Worm (Caenorhabditis elegans): ENCODE measurements around the gene F16H6.7.

Gene F16H6.7

DNA sequence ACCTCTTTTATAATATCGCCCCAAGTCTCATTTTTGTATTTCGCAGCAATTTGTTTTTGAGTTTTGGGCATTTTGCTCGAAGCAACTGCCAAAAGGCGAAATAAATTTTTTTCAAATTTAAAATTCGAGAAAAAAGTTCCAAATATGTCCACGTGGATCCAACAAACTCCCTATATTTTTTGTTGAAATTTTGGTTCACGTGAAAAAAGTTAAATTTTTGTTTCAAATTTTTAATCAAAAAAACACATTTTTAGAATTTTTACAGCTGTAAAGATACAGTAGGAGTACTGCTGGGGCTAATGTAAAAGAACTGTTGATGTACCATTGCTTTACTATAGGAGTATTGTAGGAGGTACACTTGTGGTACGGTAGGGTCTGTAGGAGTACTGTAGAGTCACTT lies 41.8 kb downstream of the F16H6.7 start, which contains the start of gene C14A6.6:
C14A6.6 (minus strand) TSS at position 101 of the 400 bp plus-strand sequence.
- no peak for TF ChIP-seq elt-1 (tag; optimal IDR thresholded peaks at IDR 0.05)
- no peak for TF ChIP-seq zag-1 (tag; optimal IDR thresholded peaks at IDR 0.05)
- no peak for TF ChIP-seq snpc-4 (tag; optimal IDR thresholded peaks at IDR 0.05)
- no peak for TF ChIP-seq ceh-82 (tag; optimal IDR thresholded peaks at IDR 0.05)
- TF ChIP-seq peb-1 (tag; optimal IDR thresholded peaks at IDR 0.05), result no peak
- TF ChIP-seq dmd-4 (tag; optimal IDR thresholded peaks at IDR 0.05), result no peak
- TF ChIP-seq unc-39 (tag; optimal IDR thresholded peaks at IDR 0.05), result no peak
- TF ChIP-seq C34F6.9 (tag; optimal IDR thresholded peaks at IDR 0.05), result no peak
- TF ChIP-seq blmp-1 (tag; optimal IDR thresholded peaks at IDR 0.05; ENCODE audit: insufficient read depth), result no peak
- TF ChIP-seq mbf-1 (tag; optimal IDR thresholded peaks at IDR 0.05), result no peak
- TF ChIP-seq nhr-12 (tag; optimal IDR thresholded peaks at IDR 0.05), result no peak

DNA sequence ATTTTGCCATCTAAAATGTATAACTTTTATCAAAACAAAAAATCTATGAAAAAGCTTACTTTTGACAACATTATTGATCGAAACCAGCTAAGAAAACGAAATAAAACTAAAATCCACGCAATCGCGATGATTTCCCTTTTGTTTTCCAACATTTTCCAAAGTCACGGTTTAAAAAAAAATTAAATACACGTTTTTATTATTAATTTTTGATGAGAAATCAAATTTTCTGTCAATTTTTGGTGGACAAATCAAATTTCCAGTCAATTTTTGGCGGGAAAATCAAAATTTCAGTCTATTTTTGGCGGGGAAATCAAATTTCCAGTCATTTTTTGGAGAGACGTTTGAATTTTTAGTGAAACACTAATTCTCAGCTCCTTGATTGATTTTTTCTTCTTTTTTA lies 44.2 kb downstream of the F16H6.7 start, which contains the start of gene C14A6.5:
C14A6.5 (minus strand) TSS at position 101 of the 400 bp plus-strand sequence.
- TF ChIP-seq lin-11 (tag; optimal IDR thresholded peaks at IDR 0.05) (no peak), ztf-4 (tag; optimal IDR thresholded peaks at IDR 0.05) (no peak), nhr-21 (tag; optimal IDR thresholded peaks at IDR 0.05) (no peak), ama-1 (optimal IDR thresholded peaks at IDR 0.05) (no peak), zag-1 (tag; optimal IDR thresholded peaks at IDR 0.05) (no peak), mbf-1 (tag; optimal IDR thresholded peaks at IDR 0.05) (no peak), alr-1 (tag; optimal IDR thresholded peaks at IDR 0.05) (no peak), peb-1 (tag; optimal IDR thresholded peaks at IDR 0.05) (no peak), nhr-11 (tag; optimal IDR thresholded peaks at IDR 0.05) (no peak), ceh-82 (tag; optimal IDR thresholded peaks at IDR 0.05) (no peak), unc-55 (GFP tag; optimal IDR thresholded peaks at IDR 0.05) (no peak), Y55F3AM.14 (GFP tag; optimal IDR thresholded peaks at IDR 0.05) (no peak), unc-62 (GFP tag; optimal IDR thresholded peaks at IDR 0.05) (no peak), skn-1 (tag; optimal IDR thresholded peaks at IDR 0.05) (no peak), lin-39 (tag; optimal IDR thresholded peaks at IDR 0.05) (no peak), ceh-16 (tag; optimal IDR thresholded peaks at IDR 0.05) (no peak), blmp-1 (tag; optimal IDR thresholded peaks at IDR 0.05; ENCODE audit: insufficient read depth) (no peak)

DNA sequence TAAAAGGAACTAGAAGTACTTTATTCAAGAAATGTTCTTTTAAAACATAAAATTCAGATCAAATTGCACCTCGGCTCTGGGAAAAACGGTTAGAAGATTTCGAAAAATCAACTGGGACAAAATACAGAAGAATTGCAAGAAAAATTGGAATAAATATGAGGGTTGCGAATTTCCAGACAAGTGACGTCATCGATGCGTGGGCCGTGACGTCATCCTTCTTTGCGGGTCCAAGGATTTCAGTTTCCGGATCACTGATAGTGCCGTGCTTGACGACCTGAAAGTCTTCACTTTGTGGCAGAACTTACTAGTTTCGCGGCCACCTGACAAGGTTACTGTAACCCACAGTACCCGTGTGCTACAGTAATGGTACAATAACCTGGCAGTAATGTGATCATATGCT lies 45.5 kb downstream of the F16H6.7 start:
- TF ChIP-seq nhr-6 (tag; optimal IDR thresholded peaks at IDR 0.05) (no peak), peb-1 (tag; optimal IDR thresholded peaks at IDR 0.05) (no peak), elt-3 (tag; optimal IDR thresholded peaks at IDR 0.05) (no peak)

DNA sequence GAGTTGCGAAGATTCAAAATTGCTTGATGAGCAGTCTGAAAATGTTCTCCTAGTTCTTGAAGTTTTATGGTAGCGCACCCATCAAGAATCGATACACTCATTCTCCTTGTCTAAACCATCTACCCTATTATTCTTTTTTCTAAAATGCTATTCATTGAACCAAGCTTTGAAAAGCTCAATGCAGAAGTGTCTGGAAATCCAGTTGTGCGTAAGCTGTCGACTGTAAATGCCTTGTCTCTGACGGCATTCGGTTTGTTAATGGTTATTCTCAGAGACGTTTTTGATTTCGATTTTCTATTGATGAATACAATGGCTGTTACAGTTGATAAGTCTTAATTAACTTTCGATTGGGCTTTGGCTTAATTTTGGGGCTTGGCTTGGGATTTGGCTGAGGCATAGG lies 46.4 kb downstream of the F16H6.7 start, which contains the start of gene C14A6.12:
C14A6.12 (minus strand) TSS at position 101 of the 400 bp plus-strand sequence.
- no peak for TF ChIP-seq ama-1 (optimal IDR thresholded peaks at IDR 0.05)

DNA sequence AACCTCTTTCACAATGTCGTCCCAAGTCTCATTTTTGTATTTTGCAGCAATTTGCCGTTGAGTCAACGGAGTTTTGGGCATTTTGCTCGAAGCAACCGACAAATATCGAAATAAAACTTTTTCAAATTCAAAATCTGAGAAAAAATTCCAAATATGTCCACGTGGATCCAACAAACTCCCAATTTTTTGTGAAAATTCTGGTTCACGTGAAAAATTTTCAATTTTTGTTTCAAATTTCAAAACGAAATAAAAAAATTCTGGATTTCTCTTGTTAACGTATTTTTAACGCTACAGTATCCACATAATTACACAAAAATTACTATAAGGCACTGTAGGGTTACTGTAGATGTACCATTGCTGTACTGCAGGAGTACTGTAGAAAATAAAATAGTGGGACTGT lies 47.7 kb downstream of the F16H6.7 start, which contains the start of gene C14A6.13:
C14A6.13 (minus strand) TSS at position 101 of the 400 bp plus-strand sequence.
- TF ChIP-seq crh-2 (tag; optimal IDR thresholded peaks at IDR 0.05) (no peak), nhr-11 (tag; optimal IDR thresholded peaks at IDR 0.05) (no peak), nhr-10 (tag; optimal IDR thresholded peaks at IDR 0.05) (no peak), elt-1 (tag; optimal IDR thresholded peaks at IDR 0.05) (no peak), zag-1 (tag; optimal IDR thresholded peaks at IDR 0.05) (no peak), sma-3 (GFP tag; optimal IDR thresholded peaks at IDR 0.05) (no peak), alr-1 (tag; optimal IDR thresholded peaks at IDR 0.05) (no peak), gmeb-1 (tag; optimal IDR thresholded peaks at IDR 0.05) (no peak), nhr-129 (tag; optimal IDR thresholded peaks at IDR 0.05) (no peak), egl-27 (tag; optimal IDR thresholded peaks at IDR 0.05) (no peak), mdl-1 (tag; optimal IDR thresholded peaks at IDR 0.05) (no peak), Y55F3AM.14 (GFP tag; optimal IDR thresholded peaks at IDR 0.05) (no peak), lsy-2 (tag; optimal IDR thresholded peaks at IDR 0.05) (no peak), ceh-82 (tag; optimal IDR thresholded peaks at IDR 0.05) (no peak), C34F6.9 (tag; optimal IDR thresholded peaks at IDR 0.05) (no peak), unc-39 (tag; optimal IDR thresholded peaks at IDR 0.05) (no peak), skn-1 (tag; optimal IDR thresholded peaks at IDR 0.05) (no peak), fos-1 (tag; optimal IDR thresholded peaks at IDR 0.05) (no peak)
